Worm (Caenorhabditis elegans): ENCODE data around the gene snb-7.

Gene snb-7

ce11 chrIV:12558925-12559450 lies 1.7 kb upstream of the snb-7 start, which contains the start of the genes ZK795.2 and ZK795.3:
ZK795.2 (minus strand) TSS chrIV:12558975.
ZK795.3 (plus strand) TSS chrIV:12559365.
- TF ChIP-seq tbx-11 (GFP tag; IDR thresholded peaks at IDR 0.05): no peak
- no peak for TF ChIP-seq tbx-37 (GFP tag; conservative IDR thresholded peaks at IDR 0.05)
- TF ChIP-seq pes-1 (GFP tag; IDR thresholded peaks at IDR 0.05): no peak
- no peak for TF ChIP-seq ets-7 (tag; optimal IDR thresholded peaks at IDR 0.05)
- TF ChIP-seq tra-4 (tag; optimal IDR thresholded peaks at IDR 0.05): no peak
- no peak for TF ChIP-seq F13C5.2 (tag; optimal IDR thresholded peaks at IDR 0.05)
- no peak for TF ChIP-seq hmg-4 (GFP tag; optimal IDR thresholded peaks at IDR 0.05)
- no peak for TF ChIP-seq hnd-1 (tag; optimal IDR thresholded peaks at IDR 0.05)
- TF ChIP-seq sea-1 (GFP tag; conservative IDR thresholded peaks at IDR 0.05): no peak
- TF ChIP-seq hmbx-1 (tag; optimal IDR thresholded peaks at IDR 0.05): no peak
- TF ChIP-seq B0310.2 (tag; optimal IDR thresholded peaks at IDR 0.05): no peak
- TF ChIP-seq ceh-36 (tag; optimal IDR thresholded peaks at IDR 0.05): no peak
- TF ChIP-seq ama-1 (optimal IDR thresholded peaks at IDR 0.05): no peak

ce11 chrIV:12565933-12566540 lies 5.4 kb downstream of the snb-7 start, which contains the start of gene eak-7:
eak-7 (minus strand) TSS chrIV:12565983.
- TF ChIP-seq F13C5.2 (tag; optimal IDR thresholded peaks at IDR 0.05): no peak
- no peak for TF ChIP-seq pes-1 (GFP tag; IDR thresholded peaks at IDR 0.05)
- TF ChIP-seq ets-7 (tag; optimal IDR thresholded peaks at IDR 0.05): no peak
- no peak for TF ChIP-seq B0310.2 (tag; optimal IDR thresholded peaks at IDR 0.05)
- TF ChIP-seq aly-1 (tag; optimal IDR thresholded peaks at IDR 0.05): no peak
- no peak for TF ChIP-seq hmbx-1 (tag; optimal IDR thresholded peaks at IDR 0.05)
- no peak for TF ChIP-seq tra-4 (tag; optimal IDR thresholded peaks at IDR 0.05)
- no peak for TF ChIP-seq hmg-4 (GFP tag; optimal IDR thresholded peaks at IDR 0.05)
- TF ChIP-seq ceh-36 (tag; optimal IDR thresholded peaks at IDR 0.05): no peak
- TF ChIP-seq flt-1 (GFP tag; IDR thresholded peaks at IDR 0.05): no peak

ce11 chrIV:12567176-12567892 lies 6.7 kb downstream of the snb-7 start, which contains the start of the genes hsb-1 and let-99:
hsb-1 (minus strand) TSS chrIV:12567226.
let-99 (plus strand) TSS chrIV:12567842.
- TF ChIP-seq tra-4 (tag; optimal IDR thresholded peaks at IDR 0.05) (no peak), pes-1 (GFP tag; IDR thresholded peaks at IDR 0.05) (no peak), ceh-36 (tag; optimal IDR thresholded peaks at IDR 0.05) (no peak), flt-1 (GFP tag; IDR thresholded peaks at IDR 0.05) (no peak), aly-1 (tag; optimal IDR thresholded peaks at IDR 0.05) (no peak), F13C5.2 (tag; optimal IDR thresholded peaks at IDR 0.05) (no peak), sea-1 (GFP tag; conservative IDR thresholded peaks at IDR 0.05) (no peak), tbx-37 (GFP tag; conservative IDR thresholded peaks at IDR 0.05) (no peak), hnd-1 (tag; optimal IDR thresholded peaks at IDR 0.05) (no peak), ets-7 (tag; optimal IDR thresholded peaks at IDR 0.05) (no peak), scrt-1 (GFP tag; IDR thresholded peaks at IDR 0.05) (no peak), hmbx-1 (tag; optimal IDR thresholded peaks at IDR 0.05) (no peak), hmg-4 (GFP tag; optimal IDR thresholded peaks at IDR 0.05) (no peak)

ce11 chrIV:12570546-12570945 lies 9.9 kb downstream of the snb-7 start:
- TF ChIP-seq hmg-4 (GFP tag; optimal IDR thresholded peaks at IDR 0.05) (no peak), ceh-13 (GFP tag; optimal IDR thresholded peaks at IDR 0.05) (no peak), tbx-37 (GFP tag; conservative IDR thresholded peaks at IDR 0.05) (no peak), sea-1 (GFP tag; conservative IDR thresholded peaks at IDR 0.05) (no peak), F13C5.2 (tag; optimal IDR thresholded peaks at IDR 0.05) (no peak), hnd-1 (tag; optimal IDR thresholded peaks at IDR 0.05) (no peak), ama-1 (optimal IDR thresholded peaks at IDR 0.05) (no peak), pes-1 (GFP tag; IDR thresholded peaks at IDR 0.05) (no peak), B0310.2 (tag; optimal IDR thresholded peaks at IDR 0.05) (no peak), ceh-36 (tag; optimal IDR thresholded peaks at IDR 0.05) (no peak), hmbx-1 (tag; optimal IDR thresholded peaks at IDR 0.05) (no peak), flt-1 (GFP tag; IDR thresholded peaks at IDR 0.05) (no peak), aly-1 (tag; optimal IDR thresholded peaks at IDR 0.05) (no peak), ets-7 (tag; optimal IDR thresholded peaks at IDR 0.05) (no peak), tbx-11 (GFP tag; IDR thresholded peaks at IDR 0.05) (no peak), scrt-1 (GFP tag; IDR thresholded peaks at IDR 0.05) (no peak)

ce11 chrIV:12571047-12571446 lies 10.4 kb downstream of the snb-7 start, which contains the start of gene K08E7.4:
K08E7.4 (minus strand) TSS chrIV:12571147.
- TF ChIP-seq B0310.2 (tag; optimal IDR thresholded peaks at IDR 0.05) (no peak), pes-1 (GFP tag; IDR thresholded peaks at IDR 0.05) (no peak), hnd-1 (tag; optimal IDR thresholded peaks at IDR 0.05) (no peak), ceh-13 (GFP tag; optimal IDR thresholded peaks at IDR 0.05) (no peak), scrt-1 (GFP tag; IDR thresholded peaks at IDR 0.05) (no peak), ama-1 (optimal IDR thresholded peaks at IDR 0.05) (no peak), flt-1 (GFP tag; IDR thresholded peaks at IDR 0.05) (no peak), sea-1 (GFP tag; conservative IDR thresholded peaks at IDR 0.05) (no peak), tbx-37 (GFP tag; conservative IDR thresholded peaks at IDR 0.05) (no peak), hmbx-1 (tag; optimal IDR thresholded peaks at IDR 0.05) (no peak), ets-7 (tag; optimal IDR thresholded peaks at IDR 0.05) (no peak), ceh-36 (tag; optimal IDR thresholded peaks at IDR 0.05) (no peak), tra-4 (tag; optimal IDR thresholded peaks at IDR 0.05) (no peak)

- TF ChIP-seq tbx-37 (GFP tag; conservative IDR thresholded peaks at IDR 0.05): no peak
- no peak for TF ChIP-seq sea-1 (GFP tag; conservative IDR thresholded peaks at IDR 0.05)
- TF ChIP-seq B0310.2 (tag; optimal IDR thresholded peaks at IDR 0.05): no peak
- no peak for TF ChIP-seq pes-1 (GFP tag; IDR thresholded peaks at IDR 0.05)
- no peak for TF ChIP-seq hnd-1 (tag; optimal IDR thresholded peaks at IDR 0.05)
- TF ChIP-seq hmbx-1 (tag; optimal IDR thresholded peaks at IDR 0.05): no peak
- TF ChIP-seq ama-1 (optimal IDR thresholded peaks at IDR 0.05): no peak
- no peak for TF ChIP-seq ceh-13 (GFP tag; optimal IDR thresholded peaks at IDR 0.05)
- TF ChIP-seq aly-1 (tag; optimal IDR thresholded peaks at IDR 0.05): no peak
- TF ChIP-seq tra-4 (tag; optimal IDR thresholded peaks at IDR 0.05): no peak
These were observed 12.4 kb downstream of the snb-7 start, which contains the start of gene K08E7.5 for ce11 chrIV:12573068-12573467. K08E7.5 (plus strand) TSS chrIV:12573368.

All from whole organism, early embryonic.